Fruit fly (Drosophila melanogaster) whole organism, embryonic: ENCODE measurements around the gene CG43896.

Source experiments
- CG11560 ChIP-seq: fragments of 200-800 bp; sonication (Bioruptor generic); IDR thresholded peaks from 3 replicates; pipeline ENCODE4 v1.3.6; 2022; ENCODE audit warnings: missing biosample characterization, missing genetic modification characterization
- Hsf ChIP-seq: fragments of 200-800 bp; sonication (Bioruptor generic); optimal IDR thresholded peaks from 3 replicates; lab custom pipeline; 2016; ENCODE audit warnings: missing biosample characterization, missing genetic modification characterization
- ato ChIP-seq: fragments of 200-800 bp; sonication (Bioruptor generic); IDR thresholded peaks from 2 replicates; pipeline ENCODE4 v1.3.6; 2022; ENCODE audit warnings: missing biosample characterization, missing genetic modification characterization; ENCODE audit not compliant: partially characterized antibody
- h ChIP-seq: fragments of >200 bp; optimal IDR thresholded peaks from 2 replicates; lab custom pipeline; 2017
- nerfin-2 ChIP-seq: fragments of 200-800 bp; sonication (Bioruptor generic); IDR thresholded peaks from 2 replicates; pipeline ENCODE4 v1.3.6; 2022; ENCODE audit warnings: missing biosample characterization, missing genetic modification characterization; ENCODE audit not compliant: partially characterized antibody
- schlank ChIP-seq: fragments of 200-800 bp; sonication (Bioruptor generic); optimal IDR thresholded peaks from 2 replicates; lab custom pipeline; 2018; ENCODE audit warnings: missing biosample characterization, mild to moderate bottlenecking, missing genetic modification characterization

dm6 chr3L:11966104-11966503 is 9.8 kb upstream of the CG43896 start, which contains the start of gene prc:
- TF ChIP-seq ato (no peak), h (lab: Kevin White, UChicago) (no peak), CG11560 (tag; lab: Robert Waterston, UW) (no peak), nerfin-2 (GFP tag; lab: Robert Waterston, UW) (no peak), Hsf (GFP tag; lab: Kevin White, UChicago) (no peak), schlank (tag; lab: Kevin White, UChicago) (no peak)
